Fruit fly (Drosophila melanogaster): ENCODE measurements around the gene PIG-B.

dm6 chr3L:3863462-3863861 is 52.4 kb downstream of the PIG-B start:
- TF ChIP-seq psq (optimal IDR thresholded peaks at IDR 0.05) (no peak), ttk (optimal IDR thresholded peaks at IDR 0.05) (no peak), insv (optimal IDR thresholded peaks at IDR 0.05) (no peak), Sin3A (optimal IDR thresholded peaks at IDR 0.05) (no peak)
